Worm (Caenorhabditis elegans): Measurements from ENCODE around the gene Y19D2B.2.
"Not testable (repeated sequence)": the region's sequence is repeated elsewhere in the genome, so short reads cannot be mapped to it uniquely, and the experiment has no call there.

The Y19D2B.2 gene

ce11 chrII:10941918-10942317 is 17.9 kb downstream of the Y19D2B.2 start, which contains the start of gene R03D7.15:
R03D7.15 (plus strand) TSS chrII:10942216.
- not testable (repeated sequence) for TF ChIP-seq mab-9 (GFP tag; IDR thresholded peaks at IDR 0.05); isw-1 (GFP tag; IDR thresholded peaks at IDR 0.05); ceh-8 (GFP tag; optimal IDR thresholded peaks at IDR 0.05)

- TF ChIP-seq lin-14 (GFP tag; optimal IDR thresholded peaks at IDR 0.05): peak; percentile 34
- no peak for TF ChIP-seq pqm-1 (tag; optimal IDR thresholded peaks at IDR 0.05)
- peak; percentile 11 to 17 for TF ChIP-seq efl-1 (optimal IDR thresholded peaks at IDR 0.05)
- peak in 1 of 2 experiments; percentile 86 for TF ChIP-seq efl-1 (GFP tag; optimal IDR thresholded peaks at IDR 0.05 in 1 of 2)
- no peak for TF ChIP-seq elt-2 (tag; optimal IDR thresholded peaks at IDR 0.05)
- peak; percentile 84 for TF ChIP-seq blmp-1 (tag; optimal IDR thresholded peaks at IDR 0.05)
- no peak for TF ChIP-seq nhr-20 (tag; optimal IDR thresholded peaks at IDR 0.05)
These were observed 21.4 kb downstream of the Y19D2B.2 start for ce11 chrII:10945446-10945845.

- TF ChIP-seq mdl-1 (tag; optimal IDR thresholded peaks at IDR 0.05): no peak
- TF ChIP-seq Y116A8C.19 (tag; optimal IDR thresholded peaks at IDR 0.05; ENCODE audit: borderline replicate concordance): no peak
- peak; percentile 9 for TF ChIP-seq nhr-47 (tag; optimal IDR thresholded peaks at IDR 0.05)
- TF ChIP-seq nhr-28 (tag; optimal IDR thresholded peaks at IDR 0.05): no peak
- no peak for TF ChIP-seq pax-3 (tag; optimal IDR thresholded peaks at IDR 0.05)
- no peak for TF ChIP-seq ceh-90 (tag; optimal IDR thresholded peaks at IDR 0.05)
- no peak for TF ChIP-seq fkh-4 (tag; optimal IDR thresholded peaks at IDR 0.05; ENCODE audit: borderline replicate concordance)
- no peak for TF ChIP-seq xbp-1 (tag; optimal IDR thresholded peaks at IDR 0.05)
- no peak for TF ChIP-seq swsn-7 (tag; optimal IDR thresholded peaks at IDR 0.05)
- peak in 1 of 2 experiments; percentile 11 for TF ChIP-seq efl-1 (optimal IDR thresholded peaks at IDR 0.05)
- peak; percentile 6 to 83 for TF ChIP-seq efl-1 (GFP tag; optimal IDR thresholded peaks at IDR 0.05 in 1 of 2)
- TF ChIP-seq C34B4.2 (tag; optimal IDR thresholded peaks at IDR 0.05): no peak
- no peak for TF ChIP-seq sptf-1 (tag; optimal IDR thresholded peaks at IDR 0.05)
- TF ChIP-seq dsc-1 (tag; optimal IDR thresholded peaks at IDR 0.05): peak; percentile 81
- no peak for TF ChIP-seq skn-1 (tag; optimal IDR thresholded peaks at IDR 0.05)
- TF ChIP-seq fkh-10 (GFP tag; optimal IDR thresholded peaks at IDR 0.05): no peak
- TF ChIP-seq lin-14 (GFP tag; optimal IDR thresholded peaks at IDR 0.05): peak; percentile 79
- no peak for TF ChIP-seq nhr-76 (tag; optimal IDR thresholded peaks at IDR 0.05)
- no peak for TF ChIP-seq mef-2 (tag; optimal IDR thresholded peaks at IDR 0.05)
- no peak for TF ChIP-seq grh-1 (GFP tag; IDR thresholded peaks at IDR 0.05)
- TF ChIP-seq elt-2 (tag; optimal IDR thresholded peaks at IDR 0.05): no peak
- TF ChIP-seq F16B12.6 (tag; optimal IDR thresholded peaks at IDR 0.05): no peak
- TF ChIP-seq hpl-2 (GFP tag; optimal IDR thresholded peaks at IDR 0.05): no peak
- peak; percentile 21 for TF ChIP-seq nhr-71 (tag; optimal IDR thresholded peaks at IDR 0.05)
- TF ChIP-seq ama-1 (optimal IDR thresholded peaks at IDR 0.05): no peak
- no peak for TF ChIP-seq hlh-4 (tag; optimal IDR thresholded peaks at IDR 0.05)
- TF ChIP-seq elt-3 (tag; optimal IDR thresholded peaks at IDR 0.05): peak in 1 of 6 experiments; percentile 4
- TF ChIP-seq ceh-88 (GFP tag; IDR thresholded peaks at IDR 0.05): no peak
- no peak for TF ChIP-seq nhr-12 (tag; optimal IDR thresholded peaks at IDR 0.05)
- TF ChIP-seq ztf-4 (tag; optimal IDR thresholded peaks at IDR 0.05): no peak
- no peak for TF ChIP-seq C16A3.4 (tag; optimal IDR thresholded peaks at IDR 0.05)
- no peak for TF ChIP-seq egl-27 (tag; optimal IDR thresholded peaks at IDR 0.05)
- TF ChIP-seq mab-9 (GFP tag; IDR thresholded peaks at IDR 0.05): no peak
- TF ChIP-seq nhr-77 (tag; optimal IDR thresholded peaks at IDR 0.05): peak; percentile 4
- no peak for TF ChIP-seq fkh-8 (tag; optimal IDR thresholded peaks at IDR 0.05)
- peak; percentile 31 for TF ChIP-seq tbx-2 (tag; optimal IDR thresholded peaks at IDR 0.05)
- peak; percentile 30 for TF ChIP-seq mep-1 (tag; optimal IDR thresholded peaks at IDR 0.05)
- no peak for TF ChIP-seq sup-37 (GFP tag; optimal IDR thresholded peaks at IDR 0.05)
- no peak for TF ChIP-seq snpc-4 (tag; optimal IDR thresholded peaks at IDR 0.05)
- no peak for TF ChIP-seq pag-3 (tag; optimal IDR thresholded peaks at IDR 0.05; ENCODE audit: borderline replicate concordance, insufficient read depth)
- no peak for TF ChIP-seq efl-3 (GFP tag; optimal IDR thresholded peaks at IDR 0.05)
- TF ChIP-seq irx-1 (tag; optimal IDR thresholded peaks at IDR 0.05): no peak
- TF ChIP-seq unc-130 (tag; optimal IDR thresholded peaks at IDR 0.05): no peak
- peak in 1 of 2 experiments; percentile 29 for TF ChIP-seq lsy-2 (tag; optimal IDR thresholded peaks at IDR 0.05)
- no peak for TF ChIP-seq egl-13 (tag; optimal IDR thresholded peaks at IDR 0.05)
These were observed 22.8 kb downstream of the Y19D2B.2 start for ce11 chrII:10946848-10947247.
